Fruit fly (Drosophila melanogaster) Kc167 (cell line): ENCODE data around the gene tgo.

Experiments used
- Myc ChIP-seq: fragments of >200 bp; optimal IDR thresholded peaks from 2 replicates; lab custom pipeline; 2017; ENCODE audit warnings: missing external identifiers
- h ChIP-seq: fragments of >200 bp; optimal IDR thresholded peaks from 3 replicates; lab custom pipeline; 2018; ENCODE audit warnings: missing external identifiers
- insv ChIP-seq: fragments of >200 bp; optimal IDR thresholded peaks from 3 replicates; lab custom pipeline; 2018; ENCODE audit warnings: missing external identifiers
- psq ChIP-seq: fragments of >200 bp; optimal IDR thresholded peaks from 2 replicates; lab custom pipeline; 2017; ENCODE audit warnings: missing external identifiers
- ttk ChIP-seq: sonication (Bioruptor generic); optimal IDR thresholded peaks from 2 replicates; lab custom pipeline; 2017; ENCODE audit warnings: missing external identifiers

- TF ChIP-seq h (lab: Kevin White, UChicago) (no peak), insv (no peak), ttk (no peak), psq (lab: Kevin White, UChicago) (no peak), Myc (lab: Kevin White, UChicago) (no peak)
Measured at dm6 chr3R:9027082-9027481, 7.3 kb upstream of the tgo start.
